Worm (Caenorhabditis elegans) whole organism, mixed stage, embryonic: ENCODE results near the gene R05G6.4.

Source experiments
- M03D4.4 ChIP-seq: sonication (generic microtip); optimal IDR thresholded peaks from 2 replicates; lab custom pipeline; 2017; ENCODE audit warnings: mild to moderate bottlenecking, missing genetic modification characterization, missing compliant biosample characterization
- bed-3 ChIP-seq: fragments of 200-800 bp; sonication (Bioruptor generic); optimal IDR thresholded peaks from 3 replicates; lab custom pipeline; 2018; ENCODE audit warnings: mild to moderate bottlenecking, missing genetic modification characterization, moderate library complexity, missing compliant biosample characterization
- ceh-39 ChIP-seq: fragments of 150-350 bp; optimal IDR thresholded peaks from 2 replicates; lab custom pipeline; 2014; ENCODE audit warnings: missing biosample characterization, missing genetic modification characterization
- ceh-43 ChIP-seq: fragments of 200-800 bp; sonication (Bioruptor generic); optimal IDR thresholded peaks from 2 replicates; lab custom pipeline; 2018; ENCODE audit warnings: mild to moderate bottlenecking, missing genetic modification characterization, moderate library complexity, missing compliant biosample characterization
- ceh-83 ChIP-seq: fragments of 200-800 bp; sonication (Bioruptor generic); optimal IDR thresholded peaks from 2 replicates; lab custom pipeline; 2018; ENCODE audit warnings: mild to moderate bottlenecking, missing genetic modification characterization, missing compliant biosample characterization
- ces-1 ChIP-seq: fragments of 150-350 bp; optimal IDR thresholded peaks from 2 replicates; lab custom pipeline; 2014; ENCODE audit warnings: missing biosample characterization, missing genetic modification reagents, missing genetic modification characterization
- cnd-1 ChIP-seq: fragments of 200-800 bp; sonication (Bioruptor generic); optimal IDR thresholded peaks from 2 replicates; lab custom pipeline; 2018; ENCODE audit warnings: mild to moderate bottlenecking, missing genetic modification characterization, missing compliant biosample characterization
- drap-1 ChIP-seq: fragments of 200-800 bp; sonication (Bioruptor generic); optimal IDR thresholded peaks from 3 replicates; lab custom pipeline; 2018; ENCODE audit warnings: mild to moderate bottlenecking, missing genetic modification characterization, missing compliant biosample characterization
- elt-1 ChIP-seq: sonication (generic microtip); optimal IDR thresholded peaks from 2 replicates; lab custom pipeline; 2017; ENCODE audit warnings: missing genetic modification characterization, mild to moderate bottlenecking, missing compliant biosample characterization, antibody characterized with exemption, moderate library complexity, borderline replicate concordance; ENCODE audit not compliant: insufficient read depth
- elt-3 ChIP-seq: fragments of 150-350 bp; optimal IDR thresholded peaks from 2 replicates; lab custom pipeline; 2014; ENCODE audit warnings: missing biosample characterization, missing genetic modification characterization
- flh-1 ChIP-seq: fragments of 200-800 bp; sonication (Bioruptor generic); optimal IDR thresholded peaks from 2 replicates; lab custom pipeline; 2018; ENCODE audit warnings: mild to moderate bottlenecking, missing genetic modification characterization, moderate library complexity, missing compliant biosample characterization
- ham-2 ChIP-seq: fragments of 200-800 bp; sonication (Bioruptor generic); optimal IDR thresholded peaks from 2 replicates; lab custom pipeline; 2018; ENCODE audit warnings: mild to moderate bottlenecking, missing genetic modification characterization, missing compliant biosample characterization
- hlh-1 ChIP-seq: fragments of 150-350 bp; optimal IDR thresholded peaks from 2 replicates; lab custom pipeline; 2014; ENCODE audit warnings: missing biosample characterization, missing genetic modification reagents, missing genetic modification characterization
- lsy-2 ChIP-seq: fragments of 150-350 bp; optimal IDR thresholded peaks from 2 replicates; lab custom pipeline; 2014; ENCODE audit warnings: missing biosample characterization, missing genetic modification characterization
- mab-5 ChIP-seq: fragments of 150-350 bp; optimal IDR thresholded peaks from 2 replicates; lab custom pipeline; 2014; ENCODE audit warnings: missing biosample characterization, missing genetic modification characterization
- mep-1 ChIP-seq: fragments of 150-350 bp; optimal IDR thresholded peaks from 2 replicates; lab custom pipeline; 2017; ENCODE audit warnings: missing biosample characterization, missing genetic modification reagents, missing genetic modification characterization, inconsistent platforms
- mls-2 ChIP-seq: sonication (generic microtip); optimal IDR thresholded peaks from 2 replicates; lab custom pipeline; 2016; ENCODE audit warnings: mild to moderate bottlenecking, missing genetic modification characterization, moderate library complexity, missing compliant biosample characterization
- nhr-12 ChIP-seq: fragments of 150-350 bp; optimal IDR thresholded peaks from 2 replicates; lab custom pipeline; 2014; ENCODE audit warnings: missing biosample characterization, missing genetic modification characterization
- nhr-2 ChIP-seq: fragments of 150-350 bp; optimal IDR thresholded peaks from 2 replicates; lab custom pipeline; 2014; ENCODE audit warnings: missing biosample characterization, missing genetic modification characterization
- nhr-237 ChIP-seq: fragments of 150-350 bp; optimal IDR thresholded peaks from 2 replicates; lab custom pipeline; 2014; ENCODE audit warnings: missing biosample characterization, missing genetic modification characterization
- nhr-28 ChIP-seq: fragments of 150-350 bp; optimal IDR thresholded peaks from 2 replicates; lab custom pipeline; 2014; ENCODE audit warnings: missing biosample characterization, missing genetic modification characterization
- nhr-76 ChIP-seq: sonication (generic microtip); optimal IDR thresholded peaks from 2 replicates; lab custom pipeline; 2017; ENCODE audit warnings: missing biosample characterization, missing genetic modification characterization
- snpc-4 ChIP-seq: fragments of 150-350 bp; optimal IDR thresholded peaks from 2 replicates; lab custom pipeline; 2014; ENCODE audit warnings: missing biosample characterization, missing genetic modification characterization
- sptf-1 ChIP-seq: sonication (generic microtip); optimal IDR thresholded peaks from 2 replicates; lab custom pipeline; 2017; ENCODE audit warnings: mild to moderate bottlenecking, missing genetic modification characterization, moderate library complexity, missing compliant biosample characterization
- unc-120 ChIP-seq: sonication (generic microtip); optimal IDR thresholded peaks from 2 replicates; lab custom pipeline; 2017; ENCODE audit warnings: missing genetic modification characterization, missing compliant biosample characterization; ENCODE audit not compliant: poor library complexity, severe bottlenecking
- unc-39 ChIP-seq: fragments of 150-350 bp; optimal IDR thresholded peaks from 2 replicates; lab custom pipeline; 2014; ENCODE audit warnings: missing biosample characterization, missing genetic modification characterization
- unc-62 ChIP-seq: fragments of 150-350 bp; optimal IDR thresholded peaks from 2 replicates; lab custom pipeline; 2014; ENCODE audit warnings: missing biosample characterization, missing genetic modification reagents, missing genetic modification characterization
- zip-8 ChIP-seq: fragments of 150-350 bp; optimal IDR thresholded peaks from 2 replicates; lab custom pipeline; 2014; ENCODE audit warnings: missing biosample characterization, missing genetic modification characterization
- ztf-11 ChIP-seq: fragments of 150-350 bp; optimal IDR thresholded peaks from 2 replicates; lab custom pipeline; 2014; ENCODE audit warnings: missing biosample characterization, missing genetic modification characterization

R05G6.4 gene

DNA sequence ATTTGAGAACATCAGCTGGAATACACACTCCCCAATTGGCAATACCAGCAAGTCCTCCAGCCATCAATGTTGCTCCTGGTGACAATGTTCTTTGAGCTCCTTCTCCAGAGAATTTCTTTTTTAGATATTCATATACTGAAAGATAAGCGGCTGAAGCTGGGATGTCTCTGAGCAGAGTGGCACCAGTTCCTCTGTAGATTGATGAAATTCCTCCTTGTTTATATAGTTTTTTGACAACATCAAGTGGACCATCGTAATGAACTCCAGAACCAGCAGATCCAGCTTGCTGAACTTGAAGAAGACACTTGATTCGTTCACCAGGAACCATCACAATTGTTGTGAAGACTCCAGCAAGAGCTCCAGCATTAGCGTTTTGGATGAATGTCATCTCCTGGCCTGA is 39.1 kb downstream of the R05G6.4 start:
- no peak for TF ChIP-seq ceh-39 (tag; lab: Kevin White, UChicago)

DNA sequence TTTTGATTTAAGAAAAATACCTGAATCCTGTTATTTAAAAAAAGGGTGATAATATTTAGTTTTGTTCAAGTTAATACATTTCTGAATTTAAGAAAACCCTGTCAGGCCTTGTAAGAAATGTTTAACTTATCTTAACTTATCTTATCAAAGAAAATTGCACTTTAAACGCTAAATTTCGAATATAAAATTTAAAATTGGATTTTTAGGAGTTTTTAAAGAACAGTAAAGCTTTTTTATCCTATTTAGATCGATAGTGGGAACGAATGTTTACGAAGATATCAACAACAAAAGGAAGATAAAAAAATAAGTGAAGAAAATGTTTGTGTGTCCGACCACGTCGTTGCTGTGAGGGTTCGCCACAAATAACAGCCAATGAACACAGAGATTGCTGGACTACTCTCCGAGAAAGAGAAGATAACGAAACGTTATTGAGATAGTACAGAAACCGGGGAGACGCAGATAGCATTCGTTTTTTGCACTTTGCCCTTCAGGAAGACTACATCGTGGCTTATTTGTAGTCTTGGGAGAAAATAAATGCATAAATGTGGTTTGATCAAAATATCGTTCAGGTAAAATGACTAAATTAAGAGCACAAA is 40.0 kb downstream of the R05G6.4 start, which contains the start of gene dif-1:
TSS of gene dif-1 (minus strand) at position 51 of the 596 bp plus-strand sequence.
- TF ChIP-seq mls-2 (tag; lab: Kevin White, UChicago) (no peak), nhr-12 (tag; lab: Kevin White, UChicago) (peak; percentile 90)

DNA sequence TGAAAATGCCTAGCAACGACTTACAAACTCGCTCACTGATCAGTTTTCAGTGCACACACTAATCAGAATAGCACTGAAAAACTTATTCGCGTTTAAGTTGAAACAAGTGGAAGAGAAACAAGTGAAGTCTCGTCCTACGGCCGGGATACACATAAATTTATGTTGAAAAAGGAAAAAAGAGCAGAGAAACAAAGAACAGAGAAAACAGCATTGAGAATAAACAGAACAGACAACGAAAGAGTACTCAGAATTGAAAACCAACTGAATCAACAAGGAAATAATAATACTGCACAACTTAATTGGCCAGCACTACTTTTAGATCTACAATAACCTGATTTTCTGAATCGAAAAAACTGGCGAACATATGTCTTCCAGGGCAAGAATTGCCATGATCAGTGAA is 41.3 kb downstream of the R05G6.4 start, which contains the start of gene F49E8.6:
TSS of gene F49E8.6 (minus strand) at position 317 of the 400 bp plus-strand sequence.
- TF ChIP-seq elt-1 (no peak), nhr-76 (no peak), nhr-237 (no peak), ceh-43 (GFP tag; lab: Kevin White, UChicago) (no peak), elt-3 (no peak), ham-2 (no peak), flh-1 (GFP tag; lab: Kevin White, UChicago) (no peak), drap-1 (GFP tag; lab: Kevin White, UChicago) (no peak), unc-120 (tag; lab: Kevin White, UChicago) (no peak), M03D4.4 (tag; lab: Kevin White, UChicago) (no peak), snpc-4 (tag; lab: Kevin White, UChicago) (no peak), mab-5 (no peak), cnd-1 (tag; lab: Kevin White, UChicago) (no peak)

DNA sequence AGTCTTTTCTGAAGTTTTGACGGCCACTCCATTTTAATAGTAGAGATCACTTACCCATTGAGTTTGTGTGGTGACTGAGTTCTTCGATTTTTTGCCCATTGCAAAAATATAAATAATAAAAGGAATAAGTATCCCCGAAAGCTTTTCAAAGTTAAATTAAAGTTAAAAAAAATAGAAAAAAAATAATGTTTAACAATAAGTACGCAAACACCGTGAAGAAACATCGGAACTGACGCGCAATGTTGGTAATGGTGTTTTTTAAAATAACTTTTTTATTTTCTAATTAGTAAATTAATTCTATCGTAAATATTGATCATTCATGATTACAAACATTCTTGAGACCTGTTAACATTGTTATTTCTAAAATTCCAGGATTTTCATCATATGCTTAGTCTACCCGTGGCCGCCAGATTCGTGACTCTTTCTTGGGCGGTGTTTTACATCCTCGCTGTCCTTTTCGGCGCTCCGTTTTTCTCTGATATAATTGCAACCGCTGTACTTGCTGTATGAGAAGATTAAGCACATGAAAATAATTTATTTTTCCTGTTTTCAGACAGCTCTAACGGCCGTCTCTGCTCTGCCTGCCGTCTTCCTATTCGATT is 43.3 kb downstream of the R05G6.4 start, which contains the start of the genes F49E8.7, F49E8.8 and nprl-2:
TSS of gene F49E8.7 (minus strand) at position 101 of the 602 bp plus-strand sequence.
TSS of gene F49E8.8 (plus strand) at position 373 of the 602 bp plus-strand sequence.
TSS of gene nprl-2 (plus strand) at position 552 of the 602 bp plus-strand sequence.
- TF ChIP-seq snpc-4 (tag; lab: Kevin White, UChicago) (no peak), M03D4.4 (tag; lab: Kevin White, UChicago) (no peak), zip-8 (tag; lab: Kevin White, UChicago) (no peak), ces-1 (no peak), unc-39 (tag; lab: Kevin White, UChicago) (no peak), mep-1 (tag; lab: Kevin White, UChicago) (no peak), nhr-2 (tag; lab: Kevin White, UChicago) (no peak), mls-2 (tag; lab: Kevin White, UChicago) (no peak), ceh-39 (tag; lab: Kevin White, UChicago) (no peak), mab-5 (no peak), flh-1 (GFP tag; lab: Kevin White, UChicago) (no peak), elt-1 (no peak)

DNA sequence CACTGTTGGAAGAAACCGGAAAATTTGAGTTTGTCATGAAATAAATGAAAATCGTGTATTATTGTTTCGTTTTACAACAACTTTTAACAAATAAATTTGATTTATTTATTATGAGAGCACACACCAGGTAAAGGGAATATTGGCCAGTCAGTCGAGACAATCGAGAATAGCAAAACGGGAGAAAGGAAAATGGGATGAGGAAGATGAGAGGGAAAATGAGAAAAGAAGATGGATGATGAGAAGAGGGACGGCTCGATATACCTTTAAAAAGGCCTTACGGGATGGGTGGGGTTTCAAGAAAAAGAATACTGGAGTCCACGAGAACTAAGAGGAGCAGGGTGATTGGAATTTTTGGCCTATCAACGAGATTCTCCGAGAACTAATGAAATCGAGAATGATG is 45.6 kb downstream of the R05G6.4 start:
- TF ChIP-seq ceh-83 (no peak), nhr-237 (no peak), hlh-1 (tag; lab: Kevin White, UChicago) (no peak), sptf-1 (no peak), ztf-11 (no peak), nhr-2 (tag; lab: Kevin White, UChicago) (no peak), nhr-76 (no peak), mab-5 (no peak), snpc-4 (tag; lab: Kevin White, UChicago) (no peak), nhr-12 (tag; lab: Kevin White, UChicago) (no peak), bed-3 (GFP tag; lab: Kevin White, UChicago) (no peak), unc-62 (GFP tag; lab: Kevin White, UChicago) (no peak), lsy-2 (no peak), nhr-28 (tag; lab: Kevin White, UChicago) (no peak)

DNA sequence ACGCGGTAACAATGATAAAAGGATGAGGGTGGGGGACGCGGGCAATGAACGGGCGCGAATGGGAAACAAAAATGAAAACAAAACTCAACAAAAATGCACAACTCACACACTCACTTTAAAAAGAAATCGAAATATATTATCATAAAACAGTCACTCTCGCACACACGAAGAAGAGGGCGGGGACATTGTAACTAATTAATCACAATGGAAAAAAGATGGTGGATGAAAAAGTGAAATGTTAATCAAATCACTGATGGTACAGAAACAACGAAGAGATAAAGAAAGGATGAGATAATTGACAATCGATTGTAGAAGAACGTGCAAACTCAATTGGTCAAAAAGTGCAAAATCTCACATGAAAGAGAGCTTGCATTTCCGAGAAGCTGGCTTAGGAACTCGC is 46.2 kb downstream of the R05G6.4 start:
- no peak for TF ChIP-seq sptf-1
- no peak for TF ChIP-seq ham-2
- TF ChIP-seq mab-5 = no peak
- no peak for TF ChIP-seq ces-1
- no peak for TF ChIP-seq unc-120 (tag; lab: Kevin White, UChicago)
- no peak for TF ChIP-seq ceh-39 (tag; lab: Kevin White, UChicago)
- no peak for TF ChIP-seq cnd-1 (tag; lab: Kevin White, UChicago)
